Fruit fly (Drosophila melanogaster): ENCODE results near the gene Acp26Aa.

DNA sequence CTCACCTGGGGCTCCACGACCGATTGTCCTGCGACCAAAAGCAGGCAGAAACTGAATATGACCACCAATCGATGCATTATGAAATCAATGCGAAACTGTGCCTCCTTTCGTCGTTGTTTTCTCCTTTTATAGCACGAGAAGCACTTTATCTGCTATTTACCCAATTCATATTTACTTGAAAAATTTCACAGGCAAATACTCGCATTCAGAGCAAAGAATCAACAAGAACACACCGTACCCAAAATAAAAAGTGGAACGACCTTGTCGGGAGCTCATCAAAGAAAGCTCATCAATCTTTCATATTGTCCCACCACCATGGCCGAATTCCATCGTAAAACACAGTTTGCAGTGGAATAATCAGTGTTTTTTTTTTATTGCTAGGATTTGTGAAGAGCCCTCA is 10.9 kb upstream of the Acp26Aa start, which contains the start of gene CG9021:
- no peak for TF ChIP-seq CG12605 (GFP tag; IDR thresholded peaks at IDR 0.05)
- TF ChIP-seq Pif1B (GFP tag; optimal IDR thresholded peaks at IDR 0.05) = no peak
- no peak for TF ChIP-seq D1 (tag; optimal IDR thresholded peaks at IDR 0.05)
- TF ChIP-seq CG13204 (GFP tag; optimal IDR thresholded peaks at IDR 0.05) = no peak
- TF ChIP-seq CG15710 (tag; optimal IDR thresholded peaks at IDR 0.05) = no peak
- no peak for TF ChIP-seq CG32121 (GFP tag; IDR thresholded peaks at IDR 0.05)
- TF ChIP-seq Snoo (tag; optimal IDR thresholded peaks at IDR 0.05) = peak; percentile 27
- no peak for TF ChIP-seq CG8159 (tag; optimal IDR thresholded peaks at IDR 0.05)
- TF ChIP-seq gl (tag; optimal IDR thresholded peaks at IDR 0.05) = no peak
- TF ChIP-seq fd96Ca (GFP tag; IDR thresholded peaks at IDR 0.05) = no peak
